Fruit fly (Drosophila melanogaster): ENCODE data around the gene Cpr64Aa.

DNA sequence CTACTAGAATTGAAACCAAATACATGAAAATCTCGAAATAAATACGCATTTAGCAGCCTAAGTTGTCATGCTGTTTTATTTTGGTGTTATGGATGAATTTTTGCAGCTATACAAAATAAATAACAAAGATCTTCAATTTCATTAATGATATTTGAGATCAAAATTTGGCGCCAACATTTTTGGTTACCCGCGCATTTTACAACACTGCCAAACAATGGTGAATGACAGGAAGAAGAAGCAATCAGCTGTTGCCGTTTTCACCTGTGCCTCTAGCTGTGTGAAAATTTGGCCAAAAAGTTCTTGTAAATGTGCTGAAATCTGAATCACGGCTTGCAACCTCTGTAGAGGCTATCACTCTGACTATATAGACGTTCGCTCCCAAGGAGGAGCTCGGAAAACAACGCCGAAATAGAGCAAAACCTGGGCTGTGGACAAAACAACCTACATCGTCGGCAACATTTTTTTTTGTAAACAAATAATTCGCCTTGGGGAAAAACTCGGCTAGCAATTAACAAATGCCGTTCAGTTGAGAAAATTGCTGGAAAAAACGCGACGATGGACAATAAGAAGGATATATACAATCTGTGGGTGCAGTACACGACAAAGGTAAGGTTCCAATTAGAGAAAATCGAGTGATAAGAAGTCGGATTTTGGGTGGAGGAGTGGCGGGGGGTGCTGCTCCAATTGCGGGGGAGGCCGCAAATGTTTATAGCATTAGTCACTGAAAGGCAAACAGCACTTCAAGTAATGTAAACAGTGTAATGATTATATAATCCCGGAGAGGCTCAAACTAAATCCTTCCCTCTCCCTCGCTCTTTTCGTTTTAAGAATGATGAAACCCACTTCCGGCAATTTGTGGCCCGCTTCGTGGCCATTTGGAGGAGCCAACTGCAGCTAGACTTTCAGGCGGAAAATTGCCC lies 15.0 kb downstream of the Cpr64Aa start, which contains the start of gene CG43367:
- TF ChIP-seq mam (GFP tag; optimal IDR thresholded peaks at IDR 0.05) (no peak), CG17385 (GFP tag; optimal IDR thresholded peaks at IDR 0.05) (peak; percentile 99), Spps (tag; optimal IDR thresholded peaks at IDR 0.05) (no peak), CG8478 (optimal IDR thresholded peaks at IDR 0.05) (no peak)

Data from whole organism, embryonic.